Worm (Caenorhabditis elegans): ENCODE measurements around the gene rike-1.

- TF ChIP-seq nhr-11 (tag; optimal IDR thresholded peaks at IDR 0.05) (no peak), ceh-82 (tag; optimal IDR thresholded peaks at IDR 0.05) (no peak), ama-1 (optimal IDR thresholded peaks at IDR 0.05) (no peak), nhr-12 (tag; optimal IDR thresholded peaks at IDR 0.05) (no peak)
These were observed 903 bp upstream of the rike-1 start, which contains the start of gene C53A5.13 for ce11 chrV:14546569-14546968.

All from whole organism, L2 larva.